Fruit fly (Drosophila melanogaster) whole organism, embryonic: ENCODE data around the gene elB.
A peak's percentile ranks its signal among the peaks of the same experiment; 100 is the strongest.

Source experiments
- ATbp ChIP-seq: fragments of 200-800 bp; sonication (Bioruptor generic); optimal IDR thresholded peaks from 2 replicates; lab custom pipeline; 2017; ENCODE audit warnings: missing biosample characterization, mild to moderate bottlenecking, missing genetic modification characterization, missing genetic modification reagents
- Bdp1 ChIP-seq: fragments of 200-800 bp; sonication (Bioruptor generic); optimal IDR thresholded peaks from 3 replicates; lab custom pipeline; 2016; ENCODE audit warnings: missing biosample characterization, missing genetic modification characterization
- CG10274 ChIP-seq: fragments of 200-800 bp; sonication (Bioruptor generic); optimal IDR thresholded peaks from 3 replicates; lab custom pipeline; 2017; ENCODE audit warnings: missing biosample characterization, mild to moderate bottlenecking, missing genetic modification characterization
- CG10321 ChIP-seq: fragments of 200-800 bp; sonication (Bioruptor generic); IDR thresholded peaks from 2 replicates; pipeline ENCODE4 v1.3.6; 2022; ENCODE audit warnings: missing biosample characterization, missing genetic modification characterization
- CG10431 ChIP-seq: fragments of 200-800 bp; sonication (Bioruptor generic); optimal IDR thresholded peaks from 3 replicates; lab custom pipeline; 2018; ENCODE audit warnings: missing biosample characterization, mild to moderate bottlenecking, missing genetic modification characterization
- CG12659 ChIP-seq: fragments of 200-800 bp; sonication (Bioruptor generic); optimal IDR thresholded peaks from 3 replicates; lab custom pipeline; 2017; ENCODE audit warnings: mild to moderate bottlenecking, missing biosample characterization, missing genetic modification reagents, missing genetic modification characterization
- CG12942 ChIP-seq: fragments of 200-800 bp; sonication (Bioruptor generic); optimal IDR thresholded peaks from 3 replicates; lab custom pipeline; 2016; ENCODE audit warnings: missing biosample characterization, missing genetic modification characterization
- CG14014 ChIP-seq: fragments of 200-800 bp; sonication (Bioruptor generic); IDR thresholded peaks from 2 replicates; pipeline ENCODE4 v1.3.6; 2022; ENCODE audit warnings: missing biosample characterization, missing genetic modification characterization
- CG14441 ChIP-seq: fragments of 200-800 bp; sonication (Bioruptor generic); IDR thresholded peaks from 2 replicates; pipeline ENCODE4 v1.3.6; 2022; ENCODE audit warnings: missing biosample characterization, missing genetic modification characterization
- CG14710 ChIP-seq: fragments of 200-800 bp; sonication (Bioruptor generic); optimal IDR thresholded peaks from 3 replicates; lab custom pipeline; 2019; ENCODE audit warnings: missing biosample characterization, mild to moderate bottlenecking, missing genetic modification characterization, moderate library complexity
- CG15514 ChIP-seq: fragments of 200-800 bp; sonication (Bioruptor generic); optimal IDR thresholded peaks from 3 replicates; lab custom pipeline; 2017; ENCODE audit warnings: missing biosample characterization, missing genetic modification characterization, mild to moderate bottlenecking, moderate library complexity, missing genetic modification reagents
- CG17612 ChIP-seq: fragments of 200-800 bp; sonication (Bioruptor generic); IDR thresholded peaks from 2 replicates; pipeline ENCODE4 v1.3.6; 2022; ENCODE audit warnings: missing biosample characterization, missing genetic modification characterization
- CG2199 ChIP-seq: fragments of 200-800 bp; sonication (Bioruptor generic); IDR thresholded peaks from 3 replicates; pipeline ENCODE4 v1.3.6; 2022; ENCODE audit warnings: missing biosample characterization, missing genetic modification characterization
- CG2875 ChIP-seq: fragments of 200-800 bp; sonication (Bioruptor generic); optimal IDR thresholded peaks from 2 replicates; lab custom pipeline; 2017; ENCODE audit warnings: missing biosample characterization, mild to moderate bottlenecking, missing genetic modification characterization, missing genetic modification reagents
- CG2889 ChIP-seq: fragments of 200-800 bp; sonication (Bioruptor generic); IDR thresholded peaks from 3 replicates; pipeline ENCODE4 v1.3.6; 2022; ENCODE audit warnings: missing biosample characterization, missing genetic modification characterization
- CG3163 ChIP-seq: fragments of 200-800 bp; sonication (Bioruptor generic); optimal IDR thresholded peaks from 3 replicates; lab custom pipeline; 2016; ENCODE audit warnings: missing biosample characterization, missing genetic modification characterization
- CG3407 ChIP-seq: fragments of 200-800 bp; sonication (Bioruptor generic); optimal IDR thresholded peaks from 2 replicates; lab custom pipeline; 2018; ENCODE audit warnings: missing biosample characterization, mild to moderate bottlenecking, missing genetic modification characterization
- CG4617 ChIP-seq: fragments of 200-800 bp; sonication (Bioruptor generic); optimal IDR thresholded peaks from 3 replicates; lab custom pipeline; 2016; ENCODE audit warnings: missing biosample characterization, missing genetic modification characterization, borderline replicate concordance
- CG4820 ChIP-seq: fragments of 200-800 bp; sonication (Bioruptor generic); optimal IDR thresholded peaks from 3 replicates; lab custom pipeline; 2016; ENCODE audit warnings: missing biosample characterization, missing genetic modification characterization
- Camta ChIP-seq: fragments of 200-800 bp; sonication (Bioruptor generic); optimal IDR thresholded peaks from 2 replicates; lab custom pipeline; 2016; ENCODE audit warnings: missing biosample characterization, missing genetic modification characterization
- Chrac-16 ChIP-seq: fragments of 200-800 bp; sonication (Bioruptor generic); optimal IDR thresholded peaks from 3 replicates; lab custom pipeline; 2016; ENCODE audit warnings: missing biosample characterization, missing genetic modification characterization
- Dbx ChIP-seq: fragments of 200-800 bp; sonication (Bioruptor generic); IDR thresholded peaks from 3 replicates; pipeline ENCODE4 v1.3.6; 2022; ENCODE audit warnings: missing biosample characterization, missing genetic modification characterization
- HLH3B ChIP-seq: fragments of 200-800 bp; sonication (Bioruptor generic); IDR thresholded peaks from 2 replicates; pipeline ENCODE4 v1.3.6; 2022; ENCODE audit warnings: missing biosample characterization, missing genetic modification characterization
- Lim3 ChIP-seq: fragments of 200-800 bp; sonication (Bioruptor generic); IDR thresholded peaks from 2 replicates; pipeline ENCODE4 v1.3.6; 2022; ENCODE audit warnings: missing biosample characterization, missing genetic modification characterization
- Mrtf ChIP-seq: fragments of 200-800 bp; sonication (Bioruptor generic); IDR thresholded peaks from 3 replicates; pipeline ENCODE4 v1.3.6; 2022; ENCODE audit warnings: missing biosample characterization, missing genetic modification characterization
- Oli ChIP-seq: fragments of 200-800 bp; sonication (Bioruptor generic); optimal IDR thresholded peaks from 2 replicates; lab custom pipeline; 2018; ENCODE audit warnings: missing biosample characterization, mild to moderate bottlenecking, missing genetic modification characterization, moderate library complexity
- Side ChIP-seq: fragments of 200-800 bp; sonication (Bioruptor generic); optimal IDR thresholded peaks from 2 replicates; lab custom pipeline; 2016; ENCODE audit warnings: missing biosample characterization, missing genetic modification characterization
- Sox102F ChIP-seq: fragments of 200-800 bp; sonication (Bioruptor generic); optimal IDR thresholded peaks from 2 replicates; lab custom pipeline; 2018; ENCODE audit warnings: missing biosample characterization, mild to moderate bottlenecking, missing genetic modification characterization, moderate library complexity
- bigmax ChIP-seq: fragments of 200-800 bp; sonication (Bioruptor generic); optimal IDR thresholded peaks from 2 replicates; lab custom pipeline; 2018; ENCODE audit warnings: missing biosample characterization, mild to moderate bottlenecking, missing genetic modification characterization
- caup ChIP-seq: fragments of 200-800 bp; sonication (Bioruptor generic); optimal IDR thresholded peaks from 3 replicates; lab custom pipeline; 2017; ENCODE audit warnings: missing biosample characterization, mild to moderate bottlenecking, missing genetic modification characterization, moderate library complexity; ENCODE audit not compliant: severe bottlenecking
- crol ChIP-seq: fragments of 200-800 bp; sonication (Bioruptor generic); IDR thresholded peaks from 2 replicates; pipeline ENCODE4 v1.3.6; 2022; ENCODE audit warnings: missing biosample characterization, missing genetic modification characterization
- crp ChIP-seq, 2 experiments: fragments of 200-800 bp; sonication (Bioruptor generic); optimal IDR thresholded peaks; 2 replicates in 1 of 2; 3 replicates in 1 of 2; lab custom pipeline; 2017; ENCODE audit warnings: missing biosample characterization in 2 of 2, missing genetic modification characterization in 2 of 2, mild to moderate bottlenecking in 1 of 2, moderate library complexity in 1 of 2
- ewg ChIP-seq: fragments of 200-800 bp; sonication (Bioruptor generic); optimal IDR thresholded peaks from 3 replicates; lab custom pipeline; 2017; ENCODE audit warnings: mild to moderate bottlenecking, missing biosample characterization, missing genetic modification reagents, missing genetic modification characterization
- eyg ChIP-seq: fragments of 200-800 bp; sonication (Bioruptor generic); optimal IDR thresholded peaks from 3 replicates; lab custom pipeline; 2016; ENCODE audit warnings: missing biosample characterization, missing genetic modification characterization
- gce ChIP-seq: fragments of 200-800 bp; sonication (Bioruptor generic); IDR thresholded peaks from 3 replicates; pipeline ENCODE4 v1.3.6; 2022; ENCODE audit warnings: missing biosample characterization, missing genetic modification characterization
- grn ChIP-seq: fragments of 200-800 bp; sonication (Bioruptor generic); optimal IDR thresholded peaks from 3 replicates; lab custom pipeline; 2017; ENCODE audit warnings: missing biosample characterization, missing genetic modification characterization
- gsb ChIP-seq: fragments of 200-800 bp; sonication (Bioruptor generic); IDR thresholded peaks from 2 replicates; pipeline ENCODE4 v1.3.6; 2022; ENCODE audit warnings: missing biosample characterization, missing genetic modification characterization
- ham ChIP-seq: fragments of 200-800 bp; sonication (Bioruptor generic); IDR thresholded peaks from 2 replicates; pipeline ENCODE4 v1.3.6; 2022; ENCODE audit warnings: missing biosample characterization, missing genetic modification characterization
- mirr ChIP-seq: fragments of 200-800 bp; sonication (Bioruptor generic); optimal IDR thresholded peaks from 3 replicates; lab custom pipeline; 2018; ENCODE audit warnings: missing biosample characterization, mild to moderate bottlenecking, missing genetic modification characterization
- org-1 ChIP-seq: fragments of 200-800 bp; sonication (Bioruptor generic); optimal IDR thresholded peaks from 2 replicates; lab custom pipeline; 2017; ENCODE audit warnings: missing biosample characterization, missing genetic modification characterization
- prd ChIP-seq, 3 experiments: fragments of >200 bp in 2 of 3; fragments of 200-800 bp in 1 of 3; sonication (Bioruptor generic) in 1 of 3; optimal IDR thresholded peaks in 2 of 3; IDR thresholded peaks in 1 of 3; 2 replicates in 2 of 3; 3 replicates in 1 of 3; pipeline versions ENCODE4 v1.3.6 to Lab custom; 2017 to 2022; ENCODE audit warnings: missing biosample characterization in 1 of 3, missing genetic modification characterization in 1 of 3
- schlank ChIP-seq: fragments of 200-800 bp; sonication (Bioruptor generic); optimal IDR thresholded peaks from 2 replicates; lab custom pipeline; 2018; ENCODE audit warnings: missing biosample characterization, mild to moderate bottlenecking, missing genetic modification characterization
- sim ChIP-seq: fragments of 200-800 bp; sonication (Bioruptor generic); IDR thresholded peaks from 2 replicates; pipeline ENCODE4 v1.3.6; 2022; ENCODE audit warnings: missing biosample characterization, missing genetic modification characterization
- slp2 ChIP-seq: fragments of 200-800 bp; sonication (Bioruptor generic); optimal IDR thresholded peaks from 2 replicates; lab custom pipeline; 2016; ENCODE audit warnings: missing biosample characterization, missing genetic modification characterization
- ssp ChIP-seq: fragments of 200-800 bp; sonication (Bioruptor generic); IDR thresholded peaks from 2 replicates; pipeline ENCODE4 v1.3.6; 2022; ENCODE audit warnings: missing biosample characterization, missing genetic modification characterization
- toy ChIP-seq: fragments of 200-800 bp; sonication (Bioruptor generic); IDR thresholded peaks from 2 replicates; pipeline ENCODE4 v1.3.6; 2022; ENCODE audit warnings: missing biosample characterization, missing genetic modification characterization
- tx ChIP-seq: fragments of 200-800 bp; sonication (Bioruptor generic); optimal IDR thresholded peaks from 2 replicates; lab custom pipeline; 2016; ENCODE audit warnings: missing biosample characterization, missing genetic modification characterization

Gene elB

dm6 chr2L:14358780-14359462, 50.4 kb downstream of the elB start, which contains the start of gene Pgant35A (continued):
- TF ChIP-seq CG12942 (GFP tag; lab: Kevin White, UChicago) (no peak), Mrtf (GFP tag; lab: Robert Waterston, UW) (no peak), Dbx (0 out of 3 replicates have a peak, but pooled peaks have one; percentile 24), CG4617 (peak; percentile 69), CG12659 (GFP tag; lab: Kevin White, UChicago) (peak; percentile 55), CG2889 (GFP tag; lab: Robert Waterston, UW) (no peak), bigmax (GFP tag; lab: Kevin White, UChicago) (no peak), grn (GFP tag; lab: Kevin White, UChicago) (no peak), ssp (GFP tag; lab: Robert Waterston, UW) (no peak; the same call in 1 of the 2 replicates), Chrac-16 (peak; percentile 37), mirr (GFP tag; lab: Kevin White, UChicago) (no peak), prd (optimal IDR thresholded peaks at IDR 0.05; lab: Kevin White, UChicago) (no peak), prd (GFP tag; IDR thresholded peaks at IDR 0.05; lab: Robert Waterston, UW) (peak; percentile 54; the same call in 2 of the 3 replicates), CG3407 (GFP tag; lab: Kevin White, UChicago) (peak; percentile 8), CG10274 (no peak), CG14441 (no peak), CG2875 (no peak), org-1 (GFP tag; lab: Kevin White, UChicago) (no peak), Camta (GFP tag; lab: Kevin White, UChicago) (no peak), sim (GFP tag; lab: Robert Waterston, UW) (no peak), gce (GFP tag; lab: Robert Waterston, UW) (no peak), eyg (GFP tag; lab: Kevin White, UChicago) (no peak), CG4820 (peak; percentile 5), CG15514 (GFP tag; lab: Kevin White, UChicago) (peak; percentile 23), CG17612 (no peak), crp (GFP tag; optimal IDR thresholded peaks at IDR 0.05; lab: Kevin White, UChicago) (peak; percentile 45 to 89), ham (no peak), schlank (tag; lab: Kevin White, UChicago) (no peak), HLH3B (peak; percentile 20; the same call in 1 of the 2 replicates), CG14014 (GFP tag; lab: Robert Waterston, UW) (no peak), Side (GFP tag; lab: Kevin White, UChicago) (peak; percentile 11), CG2199 (no peak), CG10431 (GFP tag; lab: Kevin White, UChicago) (no peak), Bdp1 (no peak), caup (GFP tag; lab: Kevin White, UChicago) (no peak), slp2 (GFP tag; lab: Kevin White, UChicago) (no peak), ewg (peak; percentile 98), Lim3 (GFP tag; lab: Robert Waterston, UW) (no peak), gsb (GFP tag; lab: Robert Waterston, UW) (no peak), crol (no peak), ATbp (GFP tag; lab: Kevin White, UChicago) (no peak), Oli (peak; percentile 22), Sox102F (GFP tag; lab: Kevin White, UChicago) (peak; percentile 46), CG3163 (GFP tag; lab: Kevin White, UChicago) (peak; percentile 36), tx (GFP tag; lab: Kevin White, UChicago) (peak; percentile 9), CG10321 (GFP tag; lab: Robert Waterston, UW) (no peak), CG14710 (tag; lab: Kevin White, UChicago) (peak; percentile 44), toy (GFP tag; lab: Robert Waterston, UW) (no peak)
